Worm (Caenorhabditis elegans) whole organism, L4 larva: ENCODE measurements around the gene lbp-7.

Experiments used
- F10B5.3 ChIP-seq: sonication (generic microtip); optimal IDR thresholded peaks from 2 replicates; lab custom pipeline; 2016; ENCODE audit warnings: mild to moderate bottlenecking, missing genetic modification characterization, missing compliant biosample characterization
- F26F4.8 ChIP-seq: fragments of 200-800 bp; sonication (Bioruptor generic); conservative IDR thresholded peaks from 2 replicates; pipeline ENCODE4 v1.3.6; 2022; ENCODE audit warnings: missing genetic modification characterization, missing compliant biosample characterization
- zip-2 ChIP-seq: fragments of 150-350 bp; optimal IDR thresholded peaks from 2 replicates; lab custom pipeline; 2014; ENCODE audit warnings: missing biosample characterization, missing genetic modification characterization
- ztf-7 ChIP-seq: fragments of 150-350 bp; optimal IDR thresholded peaks from 2 replicates; lab custom pipeline; 2014; ENCODE audit warnings: missing biosample characterization, missing genetic modification characterization

DNA sequence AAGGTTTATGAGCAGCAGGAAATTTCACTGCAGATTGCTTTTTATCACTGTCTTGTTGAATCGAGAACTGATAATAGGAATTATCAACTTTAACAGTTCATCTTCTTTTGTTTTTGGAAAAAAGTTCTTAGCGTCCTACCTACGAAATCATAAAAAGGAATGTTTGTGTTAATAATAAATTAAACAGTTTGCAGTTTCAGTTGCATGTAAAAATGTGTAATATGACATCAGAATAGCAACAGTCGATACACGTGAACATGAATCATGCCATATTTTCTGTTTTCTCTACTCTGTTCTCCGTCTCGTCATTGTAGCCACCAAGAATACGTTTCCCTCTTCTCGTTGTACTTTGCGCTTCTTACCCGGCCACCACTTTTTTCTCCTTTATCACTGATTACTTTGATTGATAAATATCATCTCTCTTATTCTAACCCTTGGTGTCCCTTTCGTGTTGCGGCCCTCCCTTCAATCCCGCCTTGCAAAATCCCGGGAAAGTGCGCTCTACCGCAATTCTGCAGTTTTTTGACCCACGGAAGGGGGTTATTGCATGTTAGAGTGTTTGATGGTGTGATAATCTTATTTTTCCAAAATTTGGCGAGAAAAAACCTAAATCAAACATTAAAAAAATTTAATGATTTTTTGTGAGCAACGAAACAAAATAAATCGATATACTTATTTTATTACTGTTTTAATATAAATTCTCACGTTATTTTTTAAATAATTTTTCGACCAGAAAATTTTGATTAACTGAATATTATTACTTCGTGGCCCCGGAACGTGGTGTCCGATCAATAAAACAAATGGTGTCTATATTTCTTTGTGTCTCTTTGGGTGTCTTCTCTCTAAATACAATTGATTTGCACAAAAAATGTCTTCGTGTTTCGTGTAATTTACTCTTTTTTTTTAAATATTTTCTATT lies 13.4 kb downstream of the lbp-7 start, which contains the start of gene sptl-3:
- TF ChIP-seq ztf-7 (no peak), F26F4.8 (GFP tag; lab: Robert Waterston, UW) (no peak), zip-2 (tag; lab: Kevin White, UChicago) (no peak), F10B5.3 (tag; lab: Kevin White, UChicago) (no peak)
